Fruit fly (Drosophila melanogaster) whole organism, prepupa: ENCODE results near the gene DIP-alpha.

ENCODE experiments used
- Blimp-1 ChIP-seq: fragments of 200-800 bp; sonication (Bioruptor generic); optimal IDR thresholded peaks from 3 replicates; lab custom pipeline; 2017; ENCODE audit warnings: missing biosample characterization, missing genetic modification characterization, mild to moderate bottlenecking, moderate library complexity, missing genetic modification reagents
- CG10631 ChIP-seq: fragments of 200-800 bp; sonication (Bioruptor generic); optimal IDR thresholded peaks from 2 replicates; lab custom pipeline; 2016; ENCODE audit warnings: missing biosample characterization, missing genetic modification characterization
- CG11294 ChIP-seq: fragments of 200-800 bp; sonication (Bioruptor generic); IDR thresholded peaks from 2 replicates; pipeline ENCODE4 v1.3.6; 2022; ENCODE audit warnings: missing biosample characterization, missing genetic modification characterization
- CG11762 ChIP-seq: fragments of 200-800 bp; sonication (Bioruptor generic); optimal IDR thresholded peaks from 3 replicates; lab custom pipeline; 2016; ENCODE audit warnings: missing biosample characterization, missing genetic modification characterization; ENCODE audit not compliant: insufficient read depth
- CG11902 ChIP-seq: fragments of 200-800 bp; sonication (Bioruptor generic); optimal IDR thresholded peaks from 3 replicates; lab custom pipeline; 2016; ENCODE audit warnings: missing biosample characterization, missing genetic modification characterization
- CG1621 ChIP-seq: fragments of 200-800 bp; sonication (Bioruptor generic); optimal IDR thresholded peaks from 3 replicates; lab custom pipeline; 2018; ENCODE audit warnings: missing biosample characterization, mild to moderate bottlenecking, missing genetic modification characterization
- CG16779 ChIP-seq: fragments of 200-800 bp; sonication (Bioruptor generic); optimal IDR thresholded peaks from 3 replicates; lab custom pipeline; 2017; ENCODE audit warnings: missing biosample characterization, mild to moderate bottlenecking, missing genetic modification characterization
- CG3032 ChIP-seq: fragments of 200-800 bp; optimal IDR thresholded peaks from 2 replicates; lab custom pipeline; 2019; ENCODE audit warnings: missing biosample characterization, mild to moderate bottlenecking, missing genetic modification characterization, moderate library complexity
- CG31627 ChIP-seq: fragments of 200-800 bp; sonication (Bioruptor generic); optimal IDR thresholded peaks from 3 replicates; lab custom pipeline; 2016; ENCODE audit warnings: missing biosample characterization, missing genetic modification characterization
- CG32006 ChIP-seq: fragments of 200-800 bp; sonication (Bioruptor generic); optimal IDR thresholded peaks from 3 replicates; lab custom pipeline; 2017; ENCODE audit warnings: missing biosample characterization, mild to moderate bottlenecking, missing genetic modification characterization
- CG34406 ChIP-seq: fragments of 200-800 bp; sonication (Bioruptor generic); optimal IDR thresholded peaks from 3 replicates; lab custom pipeline; 2016; ENCODE audit warnings: missing biosample characterization, missing genetic modification characterization
- CG3919 ChIP-seq: fragments of 200-800 bp; sonication (Bioruptor generic); optimal IDR thresholded peaks from 3 replicates; lab custom pipeline; 2016; ENCODE audit warnings: missing biosample characterization, missing genetic modification characterization
- CG4318 ChIP-seq: fragments of 200-800 bp; sonication (Bioruptor generic); optimal IDR thresholded peaks from 3 replicates; lab custom pipeline; 2017; ENCODE audit warnings: missing biosample characterization, mild to moderate bottlenecking, missing genetic modification characterization
- CG6163 ChIP-seq: fragments of 200-800 bp; sonication (Bioruptor generic); IDR thresholded peaks from 3 replicates; pipeline ENCODE4 v1.3.6; 2022; ENCODE audit warnings: missing biosample characterization, missing genetic modification characterization
- CG6276 ChIP-seq: fragments of 200-800 bp; sonication (Bioruptor generic); optimal IDR thresholded peaks from 2 replicates; lab custom pipeline; 2017; ENCODE audit warnings: missing biosample characterization, mild to moderate bottlenecking, missing genetic modification characterization
- CG6792 ChIP-seq: fragments of 200-800 bp; sonication (Bioruptor generic); optimal IDR thresholded peaks from 3 replicates; lab custom pipeline; 2016; ENCODE audit warnings: missing biosample characterization, missing genetic modification characterization
- CG6854 ChIP-seq: fragments of 200-800 bp; sonication (Bioruptor generic); optimal IDR thresholded peaks from 2 replicates; lab custom pipeline; 2017; ENCODE audit warnings: missing biosample characterization, mild to moderate bottlenecking, missing genetic modification characterization
- CG7368 ChIP-seq: fragments of 200-800 bp; sonication (Bioruptor generic); optimal IDR thresholded peaks from 3 replicates; lab custom pipeline; 2016; ENCODE audit warnings: missing biosample characterization, missing genetic modification characterization
- CG8119 ChIP-seq: fragments of 200-800 bp; sonication (Bioruptor generic); IDR thresholded peaks from 3 replicates; pipeline ENCODE4 v1.3.6; 2022; ENCODE audit warnings: missing biosample characterization, missing genetic modification characterization
- CG8319 ChIP-seq: fragments of 200-800 bp; sonication (Bioruptor generic); optimal IDR thresholded peaks from 3 replicates; lab custom pipeline; 2016; ENCODE audit warnings: missing biosample characterization, missing genetic modification characterization
- CG8632 ChIP-seq: fragments of 200-800 bp; sonication (Bioruptor generic); optimal IDR thresholded peaks from 3 replicates; lab custom pipeline; 2016; ENCODE audit warnings: missing biosample characterization, missing genetic modification characterization
- CG9139 ChIP-seq: fragments of 200-800 bp; sonication (Bioruptor generic); optimal IDR thresholded peaks from 3 replicates; lab custom pipeline; 2017; ENCODE audit warnings: missing biosample characterization, mild to moderate bottlenecking, missing genetic modification characterization
- Eip75B ChIP-seq: fragments of 200-800 bp; sonication (Bioruptor generic); optimal IDR thresholded peaks from 3 replicates; lab custom pipeline; 2016; ENCODE audit warnings: missing biosample characterization, missing genetic modification characterization
- Eip78C ChIP-seq: fragments of 200-800 bp; sonication (Bioruptor generic); peaks from one replicate; lab custom pipeline; 2016; ENCODE audit warnings: missing biosample characterization, missing genetic modification characterization
- Eip93F ChIP-seq: fragments of 200-800 bp; sonication (Bioruptor generic); optimal IDR thresholded peaks from 2 replicates; lab custom pipeline; 2016; ENCODE audit warnings: missing biosample characterization, mild to moderate bottlenecking, missing genetic modification characterization
- Ets96B ChIP-seq: fragments of 200-800 bp; optimal IDR thresholded peaks from 2 replicates; lab custom pipeline; 2019; ENCODE audit warnings: missing biosample characterization, mild to moderate bottlenecking, missing genetic modification characterization, moderate library complexity
- Gug ChIP-seq: fragments of 200-800 bp; sonication (Bioruptor generic); IDR thresholded peaks from 2 replicates; pipeline ENCODE4 v1.3.6; 2022; ENCODE audit warnings: missing biosample characterization, missing genetic modification characterization
- Hr38 ChIP-seq: sonication (Bioruptor generic); optimal IDR thresholded peaks from 2 replicates; lab custom pipeline; 2016; ENCODE audit warnings: missing biosample characterization, missing genetic modification characterization
- Lpt ChIP-seq: fragments of 200-800 bp; sonication (Bioruptor generic); optimal IDR thresholded peaks from 3 replicates; lab custom pipeline; 2016; ENCODE audit warnings: missing biosample characterization, missing genetic modification characterization
- Met ChIP-seq: fragments of 200-800 bp; sonication (Bioruptor generic); optimal IDR thresholded peaks from 3 replicates; lab custom pipeline; 2016; ENCODE audit warnings: missing biosample characterization, missing genetic modification characterization
- OdsH ChIP-seq: fragments of 200-800 bp; sonication (Bioruptor generic); optimal IDR thresholded peaks from 3 replicates; lab custom pipeline; 2016; ENCODE audit warnings: missing biosample characterization, missing genetic modification characterization
- Smox ChIP-seq: fragments of 200-800 bp; sonication (Bioruptor generic); optimal IDR thresholded peaks from 3 replicates; lab custom pipeline; 2016; ENCODE audit warnings: missing biosample characterization, missing genetic modification characterization
- Sox102F ChIP-seq: fragments of 200-800 bp; sonication (Bioruptor generic); optimal IDR thresholded peaks from 2 replicates; lab custom pipeline; 2016; ENCODE audit warnings: missing biosample characterization, mild to moderate bottlenecking, missing genetic modification characterization
- Sox14 ChIP-seq: fragments of 200-800 bp; sonication (Bioruptor generic); optimal IDR thresholded peaks from 3 replicates; lab custom pipeline; 2016; ENCODE audit warnings: missing biosample characterization, missing genetic modification characterization
- Sox15 ChIP-seq: fragments of 200-800 bp; sonication (Bioruptor generic); optimal IDR thresholded peaks from 3 replicates; lab custom pipeline; 2016; ENCODE audit warnings: missing biosample characterization, missing genetic modification characterization
- achi ChIP-seq: fragments of 200-800 bp; sonication (Bioruptor generic); optimal IDR thresholded peaks from 3 replicates; lab custom pipeline; 2016; ENCODE audit warnings: missing biosample characterization, missing genetic modification characterization
- cyc ChIP-seq: fragments of 200-800 bp; sonication (Bioruptor generic); optimal IDR thresholded peaks from 3 replicates; lab custom pipeline; 2016; ENCODE audit warnings: missing biosample characterization, missing genetic modification characterization
- dac ChIP-seq: fragments of 200-800 bp; sonication (Bioruptor generic); optimal IDR thresholded peaks from 2 replicates; lab custom pipeline; 2017; ENCODE audit warnings: missing biosample characterization, mild to moderate bottlenecking, missing genetic modification characterization
- dsx ChIP-seq: fragments of 200-800 bp; optimal IDR thresholded peaks from 3 replicates; lab custom pipeline; 2019; ENCODE audit warnings: missing biosample characterization, mild to moderate bottlenecking, missing genetic modification characterization, moderate library complexity; ENCODE audit not compliant: poor library complexity, severe bottlenecking
- eg ChIP-seq: fragments of 200-800 bp; sonication (Bioruptor generic); IDR thresholded peaks from 3 replicates; pipeline ENCODE4 v1.3.6; 2022; ENCODE audit warnings: missing biosample characterization, missing genetic modification characterization
- esn ChIP-seq: fragments of 200-800 bp; sonication (Bioruptor generic); optimal IDR thresholded peaks from 2 replicates; lab custom pipeline; 2016; ENCODE audit warnings: missing biosample characterization, mild to moderate bottlenecking, missing genetic modification characterization, moderate library complexity
- fd59A ChIP-seq: fragments of 200-800 bp; sonication (Bioruptor generic); optimal IDR thresholded peaks from 2 replicates; lab custom pipeline; 2017; ENCODE audit warnings: missing biosample characterization, mild to moderate bottlenecking, missing genetic modification characterization, missing genetic modification reagents
- lz ChIP-seq: fragments of 200-800 bp; sonication (Bioruptor generic); optimal IDR thresholded peaks from 3 replicates; lab custom pipeline; 2016; ENCODE audit warnings: missing biosample characterization, missing genetic modification characterization
- net ChIP-seq: fragments of 200-800 bp; sonication (Bioruptor generic); optimal IDR thresholded peaks from 3 replicates; lab custom pipeline; 2016; ENCODE audit warnings: missing biosample characterization, missing genetic modification characterization
- pdm3 ChIP-seq: fragments of 200-800 bp; sonication (Bioruptor generic); optimal IDR thresholded peaks from 3 replicates; lab custom pipeline; 2016; ENCODE audit warnings: missing biosample characterization, missing genetic modification characterization
- spab ChIP-seq: fragments of 200-800 bp; sonication (Bioruptor generic); optimal IDR thresholded peaks from 2 replicates; lab custom pipeline; 2017; ENCODE audit warnings: missing biosample characterization, mild to moderate bottlenecking, missing genetic modification characterization, missing genetic modification reagents
- ss ChIP-seq, 2 experiments: fragments of 200-800 bp; sonication (Bioruptor generic); optimal IDR thresholded peaks; 2 replicates in 1 of 2; 3 replicates in 1 of 2; lab custom pipeline; 2017 to 2018; ENCODE audit warnings: mild to moderate bottlenecking in 2 of 2, missing biosample characterization in 2 of 2, missing genetic modification characterization in 2 of 2, moderate library complexity in 1 of 2
- topi ChIP-seq: fragments of 200-800 bp; sonication (Bioruptor generic); optimal IDR thresholded peaks from 3 replicates; lab custom pipeline; 2016; ENCODE audit warnings: missing biosample characterization, missing genetic modification characterization
- vri ChIP-seq: fragments of 200-800 bp; sonication (Bioruptor generic); optimal IDR thresholded peaks from 3 replicates; lab custom pipeline; 2016; ENCODE audit warnings: missing biosample characterization, mild to moderate bottlenecking, missing genetic modification characterization

The DIP-alpha gene

dm6 chrX:3545849-3546518 is 25.5 kb downstream of the DIP-alpha start (continued):
- peak; percentile 89 for TF ChIP-seq dac
- TF ChIP-seq CG11294 = peak; percentile 90
- peak; percentile 80 for TF ChIP-seq CG7368 (GFP tag; lab: Kevin White, UChicago)
- peak; percentile 87 for TF ChIP-seq dsx
- TF ChIP-seq CG3032 = peak; percentile 68
- TF ChIP-seq Sox15 (GFP tag; lab: Kevin White, UChicago) = peak; percentile 76
- peak; percentile 92 for TF ChIP-seq CG6792 (GFP tag; lab: Kevin White, UChicago)
- peak; percentile 84 for TF ChIP-seq fd59A (GFP tag; lab: Kevin White, UChicago)
- TF ChIP-seq Sox14 (GFP tag; lab: Kevin White, UChicago) = peak; percentile 94
- TF ChIP-seq, all 60 proteins: peak for 58

dm6 chrX:3538775-3539174 is 32.7 kb downstream of the DIP-alpha start:
- no peak for TF ChIP-seq Sox102F
- TF ChIP-seq esn (GFP tag; lab: Kevin White, UChicago) = no peak
- no peak for TF ChIP-seq CG6854
- no peak for TF ChIP-seq CG6792 (GFP tag; lab: Kevin White, UChicago)
- TF ChIP-seq Ets96B (tag; lab: Kevin White, UChicago) = no peak
- TF ChIP-seq Eip75B (GFP tag; lab: Kevin White, UChicago) = peak; percentile 13
- TF ChIP-seq CG16779 (tag; lab: Kevin White, UChicago) = no peak
- TF ChIP-seq CG34406 = no peak
- no peak for TF ChIP-seq Met
- TF ChIP-seq vri (GFP tag; lab: Kevin White, UChicago) = no peak
- TF ChIP-seq CG8119 (GFP tag; lab: Robert Waterston, UW) = peak; percentile 56; the same call in 2 of the 3 replicates
- no peak for TF ChIP-seq Hr38 (GFP tag; lab: Kevin White, UChicago)
- 0 out of 3 replicates have a peak, but pooled peaks have one; percentile 40 for TF ChIP-seq CG6163 (GFP tag; lab: Robert Waterston, UW)
- no peak for TF ChIP-seq CG4318
- peak; percentile 35; the same call in 1 of the 2 replicates for TF ChIP-seq Gug
- peak; percentile 83 for TF ChIP-seq Eip78C (GFP tag; lab: Kevin White, UChicago)
- no peak for TF ChIP-seq CG11762 (GFP tag; lab: Kevin White, UChicago)
- TF ChIP-seq Lpt = peak; percentile 59
- no peak for TF ChIP-seq Sox15 (GFP tag; lab: Kevin White, UChicago)
- TF ChIP-seq eg (GFP tag; lab: Robert Waterston, UW) = peak; percentile 37; the same call in 1 of the 3 replicates
- TF ChIP-seq CG8319 (GFP tag; lab: Kevin White, UChicago) = no peak
- TF ChIP-seq Eip93F = no peak
- no peak for TF ChIP-seq Blimp-1
- TF ChIP-seq lz (GFP tag; lab: Kevin White, UChicago) = no peak
- no peak for TF ChIP-seq CG6276
- no peak for TF ChIP-seq CG8632 (GFP tag; lab: Kevin White, UChicago)
- peak; percentile 42 for TF ChIP-seq pdm3 (GFP tag; lab: Kevin White, UChicago)
- TF ChIP-seq CG1621 (tag; lab: Kevin White, UChicago) = no peak
- peak; percentile 28 for TF ChIP-seq OdsH
- TF ChIP-seq CG3919 = peak; percentile 8
- TF ChIP-seq Smox (GFP tag; lab: Kevin White, UChicago) = no peak
- TF ChIP-seq CG9139 (GFP tag; lab: Kevin White, UChicago) = no peak
- no peak for TF ChIP-seq cyc (GFP tag; lab: Kevin White, UChicago)
- TF ChIP-seq spab = no peak
- no peak for TF ChIP-seq ss (GFP tag; optimal IDR thresholded peaks at IDR 0.05; lab: Kevin White, UChicago)
- TF ChIP-seq CG31627 = no peak
- TF ChIP-seq achi (GFP tag; lab: Kevin White, UChicago) = peak; percentile 39
- no peak for TF ChIP-seq CG11294
- no peak for TF ChIP-seq CG7368 (GFP tag; lab: Kevin White, UChicago)
- peak; percentile 49 for TF ChIP-seq CG32006
- no peak for TF ChIP-seq CG11902 (GFP tag; lab: Kevin White, UChicago)
- peak; percentile 14 for TF ChIP-seq Sox14 (GFP tag; lab: Kevin White, UChicago)
- no peak for TF ChIP-seq net
- no peak for TF ChIP-seq topi (GFP tag; lab: Kevin White, UChicago)
- TF ChIP-seq CG10631 = peak; percentile 57
- no peak for TF ChIP-seq dac
